Worm (Caenorhabditis elegans) whole organism, L4 larva: ENCODE measurements around the gene cyp-23A1.

Source experiments
- Y48G9A.11 ChIP-seq: fragments of 200-800 bp; sonication (Bioruptor generic); IDR thresholded peaks from 2 replicates; pipeline ENCODE4 v1.3.6; 2022; ENCODE audit warnings: missing genetic modification reagents, missing genetic modification characterization, missing compliant biosample characterization
- spr-3 ChIP-seq: fragments of 200-800 bp; sonication (Bioruptor generic); optimal IDR thresholded peaks from 2 replicates; lab custom pipeline; 2018; ENCODE audit warnings: mild to moderate bottlenecking, missing genetic modification characterization, missing compliant biosample characterization
- unc-39 ChIP-seq: sonication (generic microtip); optimal IDR thresholded peaks from 2 replicates; lab custom pipeline; 2017; ENCODE audit warnings: missing biosample characterization, missing genetic modification characterization

- no peak for TF ChIP-seq unc-39 (tag; lab: Kevin White, UChicago)
- TF ChIP-seq Y48G9A.11 = no peak
- no peak for TF ChIP-seq spr-3 (GFP tag; lab: Kevin White, UChicago)
Measured at ce11 chrII:4506552-4507291, 5.3 kb upstream of the cyp-23A1 start.
